Fruit fly (Drosophila melanogaster) whole organism, embryonic: ENCODE results near the gene CG9173.
A peak's percentile ranks its signal among the peaks of the same experiment; 100 is the strongest.

Experiments used
- Adf1 ChIP-seq: fragments of 200-800 bp; sonication (Bioruptor generic); IDR thresholded peaks from 2 replicates; pipeline ENCODE4 v1.3.6; 2022; ENCODE audit warnings: missing biosample characterization, missing genetic modification characterization
- Atf6 ChIP-seq: fragments of 200-800 bp; sonication (Bioruptor generic); IDR thresholded peaks from 2 replicates; pipeline ENCODE4 v1.3.6; 2022; ENCODE audit warnings: missing biosample characterization, missing genetic modification characterization
- Awh ChIP-seq: fragments of 200-800 bp; sonication (Bioruptor generic); IDR thresholded peaks from 2 replicates; pipeline ENCODE4, ENCODE4 v1.3.6; 2022; ENCODE audit warnings: missing biosample characterization, missing genetic modification characterization
- CG10147 ChIP-seq: fragments of 200-800 bp; sonication (Bioruptor generic); optimal IDR thresholded peaks from 2 replicates; lab custom pipeline; 2019; ENCODE audit warnings: missing biosample characterization, mild to moderate bottlenecking, missing genetic modification characterization, moderate library complexity
- CG10959 ChIP-seq: fragments of 200-800 bp; sonication (Bioruptor generic); IDR thresholded peaks from 2 replicates; pipeline ENCODE4 v1.3.6; 2022; ENCODE audit warnings: missing biosample characterization, missing genetic modification characterization
- CG11093 ChIP-seq: fragments of 200-800 bp; sonication (Bioruptor generic); IDR thresholded peaks from 3 replicates; pipeline ENCODE4 v1.3.6; 2022; ENCODE audit warnings: missing biosample characterization, missing genetic modification characterization
- CG11398 ChIP-seq: fragments of 200-800 bp; sonication (Bioruptor generic); optimal IDR thresholded peaks from 2 replicates; lab custom pipeline; 2016; ENCODE audit warnings: missing biosample characterization, missing genetic modification characterization
- CG11504 ChIP-seq: fragments of 200-800 bp; sonication (Bioruptor generic); optimal IDR thresholded peaks from 3 replicates; lab custom pipeline; 2019; ENCODE audit warnings: missing biosample characterization, mild to moderate bottlenecking, missing genetic modification characterization, moderate library complexity
- CG12391 ChIP-seq: fragments of 200-800 bp; sonication (Bioruptor generic); optimal IDR thresholded peaks from 3 replicates; lab custom pipeline; 2018; ENCODE audit warnings: missing biosample characterization, mild to moderate bottlenecking, missing genetic modification characterization, moderate library complexity
- CG13296 ChIP-seq: fragments of 200-800 bp; sonication (Bioruptor generic); optimal IDR thresholded peaks from 3 replicates; lab custom pipeline; 2018; ENCODE audit warnings: missing biosample characterization, mild to moderate bottlenecking, missing genetic modification characterization
- CG15269 ChIP-seq: fragments of 200-800 bp; sonication (Bioruptor generic); optimal IDR thresholded peaks from 2 replicates; lab custom pipeline; 2018; ENCODE audit warnings: missing biosample characterization, mild to moderate bottlenecking, missing genetic modification characterization, moderate library complexity
- CG15479 ChIP-seq: fragments of 200-800 bp; sonication (Bioruptor generic); optimal IDR thresholded peaks from 3 replicates; lab custom pipeline; 2019; ENCODE audit warnings: missing biosample characterization, mild to moderate bottlenecking, missing genetic modification characterization, moderate library complexity
- CG15696 ChIP-seq: fragments of 200-800 bp; sonication (Bioruptor generic); optimal IDR thresholded peaks from 2 replicates; lab custom pipeline; 2019; ENCODE audit warnings: missing biosample characterization, mild to moderate bottlenecking, missing genetic modification characterization, moderate library complexity
- CG17328 ChIP-seq: fragments of 200-800 bp; sonication (Bioruptor generic); IDR thresholded peaks from 2 replicates; pipeline ENCODE4 v1.3.6; 2022; ENCODE audit warnings: missing biosample characterization, missing genetic modification characterization
- CG31441 ChIP-seq: fragments of 200-800 bp; sonication (Bioruptor generic); IDR thresholded peaks from 2 replicates; pipeline ENCODE4 v1.3.6; 2022; ENCODE audit warnings: missing biosample characterization, missing genetic modification characterization
- CG32767 ChIP-seq: fragments of 200-800 bp; sonication (Bioruptor generic); IDR thresholded peaks from 2 replicates; pipeline ENCODE4 v1.3.6; 2022; ENCODE audit warnings: missing biosample characterization, missing genetic modification characterization
- CG3407 ChIP-seq: fragments of 200-800 bp; sonication (Bioruptor generic); optimal IDR thresholded peaks from 2 replicates; lab custom pipeline; 2018; ENCODE audit warnings: missing biosample characterization, mild to moderate bottlenecking, missing genetic modification characterization
- CG7839 ChIP-seq: fragments of 200-800 bp; sonication (Bioruptor generic); optimal IDR thresholded peaks from 3 replicates; lab custom pipeline; 2018; ENCODE audit warnings: missing biosample characterization, mild to moderate bottlenecking, missing genetic modification characterization, moderate library complexity
- CG8089 ChIP-seq: fragments of 200-800 bp; sonication (Bioruptor generic); optimal IDR thresholded peaks from 3 replicates; lab custom pipeline; 2016; ENCODE audit warnings: missing biosample characterization, missing genetic modification characterization
- CG9609 ChIP-seq: fragments of 200-800 bp; sonication (Bioruptor generic); optimal IDR thresholded peaks from 3 replicates; lab custom pipeline; 2016; ENCODE audit warnings: missing biosample characterization, missing genetic modification characterization
- CG9727 ChIP-seq: fragments of 200-800 bp; sonication (Bioruptor generic); optimal IDR thresholded peaks from 3 replicates; lab custom pipeline; 2017; ENCODE audit warnings: missing biosample characterization, mild to moderate bottlenecking, missing genetic modification characterization
- CG9817 ChIP-seq: fragments of 200-800 bp; sonication (Bioruptor generic); optimal IDR thresholded peaks from 2 replicates; lab custom pipeline; 2018; ENCODE audit warnings: missing biosample characterization, mild to moderate bottlenecking, missing genetic modification characterization, moderate library complexity
- CG9932 ChIP-seq: fragments of 200-800 bp; sonication (Bioruptor generic); IDR thresholded peaks from 2 replicates; pipeline ENCODE4 v1.3.6; 2022; ENCODE audit warnings: missing biosample characterization, missing genetic modification characterization
- CrebB ChIP-seq: fragments of 200-800 bp; sonication (Bioruptor generic); optimal IDR thresholded peaks from 3 replicates; lab custom pipeline; 2018; ENCODE audit warnings: missing biosample characterization, mild to moderate bottlenecking, missing genetic modification characterization
- Doc3 ChIP-seq: fragments of 200-800 bp; sonication (Bioruptor generic); IDR thresholded peaks from 3 replicates; pipeline ENCODE4 v1.3.6; 2022; ENCODE audit warnings: missing biosample characterization, missing genetic modification characterization; ENCODE audit not compliant: partially characterized antibody
- Elba2 ChIP-seq: fragments of 200-800 bp; sonication (Bioruptor generic); optimal IDR thresholded peaks from 3 replicates; lab custom pipeline; 2016; ENCODE audit warnings: missing biosample characterization, missing genetic modification characterization
- Lpt ChIP-seq: fragments of >200 bp; optimal IDR thresholded peaks from 2 replicates; lab custom pipeline; 2018; ENCODE audit warnings: missing biosample characterization, missing genetic modification characterization
- Nf-YB ChIP-seq: fragments of 200-800 bp; sonication (Bioruptor generic); optimal IDR thresholded peaks from 3 replicates; lab custom pipeline; 2019; ENCODE audit warnings: missing biosample characterization, mild to moderate bottlenecking, missing genetic modification characterization, moderate library complexity
- Optix ChIP-seq: fragments of 200-800 bp; sonication (Bioruptor generic); IDR thresholded peaks from 3 replicates; pipeline ENCODE4 v1.3.6; 2022; ENCODE audit warnings: missing biosample characterization, missing genetic modification characterization
- Sox102F ChIP-seq: fragments of 200-800 bp; sonication (Bioruptor generic); optimal IDR thresholded peaks from 2 replicates; lab custom pipeline; 2018; ENCODE audit warnings: missing biosample characterization, mild to moderate bottlenecking, missing genetic modification characterization, moderate library complexity
- Spps ChIP-seq: fragments of 200-800 bp; sonication (Bioruptor generic); optimal IDR thresholded peaks from 2 replicates; lab custom pipeline; 2018; ENCODE audit warnings: missing biosample characterization, mild to moderate bottlenecking, missing genetic modification characterization
- ase ChIP-seq: fragments of 200-800 bp; sonication (Bioruptor generic); IDR thresholded peaks from 3 replicates; pipeline ENCODE4 v1.3.6; 2022; ENCODE audit warnings: missing biosample characterization, missing genetic modification characterization
- bbx ChIP-seq: fragments of 200-800 bp; sonication (Bioruptor generic); IDR thresholded peaks from 2 replicates; pipeline ENCODE4 v1.3.6; 2022; ENCODE audit warnings: missing biosample characterization, missing genetic modification characterization; ENCODE audit not compliant: partially characterized antibody
- caup ChIP-seq: fragments of 200-800 bp; sonication (Bioruptor generic); optimal IDR thresholded peaks from 3 replicates; lab custom pipeline; 2017; ENCODE audit warnings: missing biosample characterization, mild to moderate bottlenecking, missing genetic modification characterization, moderate library complexity; ENCODE audit not compliant: severe bottlenecking
- corto ChIP-seq: fragments of 200-800 bp; sonication (Bioruptor generic); optimal IDR thresholded peaks from 2 replicates; lab custom pipeline; 2016; ENCODE audit warnings: missing biosample characterization, mild to moderate bottlenecking, missing genetic modification characterization, moderate library complexity
- dimm ChIP-seq: fragments of 200-800 bp; sonication (Bioruptor generic); IDR thresholded peaks from 2 replicates; pipeline ENCODE4 v1.3.6; 2022; ENCODE audit warnings: missing biosample characterization, missing genetic modification characterization
- emc ChIP-seq: fragments of 200-800 bp; sonication (Bioruptor generic); optimal IDR thresholded peaks from 2 replicates; lab custom pipeline; 2016; ENCODE audit warnings: missing biosample characterization, missing genetic modification characterization
- gro ChIP-seq: fragments of 200-800 bp; sonication (Bioruptor generic); optimal IDR thresholded peaks from 2 replicates; lab custom pipeline; 2016; ENCODE audit warnings: missing biosample characterization, missing genetic modification characterization
- hth ChIP-seq: fragments of >200 bp; optimal IDR thresholded peaks from 2 replicates; lab custom pipeline; 2017; ENCODE audit warnings: inconsistent platforms
- inv ChIP-seq: fragments of 200-800 bp; sonication (Bioruptor generic); IDR thresholded peaks from 2 replicates; pipeline ENCODE4 v1.3.6; 2022; ENCODE audit warnings: missing biosample characterization, missing genetic modification characterization; ENCODE audit not compliant: partially characterized antibody
- kah ChIP-seq: fragments of 200-800 bp; sonication (Bioruptor generic); optimal IDR thresholded peaks from 2 replicates; lab custom pipeline; 2018; ENCODE audit warnings: missing biosample characterization, mild to moderate bottlenecking, missing genetic modification characterization
- mirr ChIP-seq: fragments of 200-800 bp; sonication (Bioruptor generic); optimal IDR thresholded peaks from 3 replicates; lab custom pipeline; 2018; ENCODE audit warnings: missing biosample characterization, mild to moderate bottlenecking, missing genetic modification characterization
- mld ChIP-seq: fragments of 200-800 bp; sonication (Bioruptor generic); IDR thresholded peaks from 3 replicates; pipeline ENCODE4 v1.3.6; 2022; ENCODE audit warnings: missing biosample characterization, missing genetic modification characterization; ENCODE audit not compliant: partially characterized antibody
- sc ChIP-seq, 3 experiments: fragments of >200 bp in 2 of 3; fragments of 200-800 bp in 1 of 3; sonication (Bioruptor generic) in 1 of 3; optimal IDR thresholded peaks; 2 replicates in 2 of 3; 3 replicates in 1 of 3; lab custom pipeline; 2017; ENCODE audit warnings: mild to moderate bottlenecking in 1 of 3, missing biosample characterization in 1 of 3, missing genetic modification characterization in 1 of 3, missing genetic modification reagents in 1 of 3
- shn ChIP-seq: fragments of 200-800 bp; sonication (Bioruptor generic); optimal IDR thresholded peaks from 3 replicates; lab custom pipeline; 2016; ENCODE audit warnings: missing biosample characterization, missing genetic modification characterization
- slp2 ChIP-seq: fragments of 200-800 bp; sonication (Bioruptor generic); optimal IDR thresholded peaks from 2 replicates; lab custom pipeline; 2016; ENCODE audit warnings: missing biosample characterization, missing genetic modification characterization
- sob ChIP-seq: fragments of 200-800 bp; sonication (Bioruptor generic); IDR thresholded peaks from 2 replicates; pipeline ENCODE4 v1.3.6; 2022; ENCODE audit warnings: missing biosample characterization, missing genetic modification characterization
- stwl ChIP-seq: fragments of 200-800 bp; sonication (Bioruptor generic); optimal IDR thresholded peaks from 3 replicates; lab custom pipeline; 2018; ENCODE audit warnings: missing biosample characterization, mild to moderate bottlenecking, missing genetic modification characterization, moderate library complexity

Gene CG9173

DNA sequence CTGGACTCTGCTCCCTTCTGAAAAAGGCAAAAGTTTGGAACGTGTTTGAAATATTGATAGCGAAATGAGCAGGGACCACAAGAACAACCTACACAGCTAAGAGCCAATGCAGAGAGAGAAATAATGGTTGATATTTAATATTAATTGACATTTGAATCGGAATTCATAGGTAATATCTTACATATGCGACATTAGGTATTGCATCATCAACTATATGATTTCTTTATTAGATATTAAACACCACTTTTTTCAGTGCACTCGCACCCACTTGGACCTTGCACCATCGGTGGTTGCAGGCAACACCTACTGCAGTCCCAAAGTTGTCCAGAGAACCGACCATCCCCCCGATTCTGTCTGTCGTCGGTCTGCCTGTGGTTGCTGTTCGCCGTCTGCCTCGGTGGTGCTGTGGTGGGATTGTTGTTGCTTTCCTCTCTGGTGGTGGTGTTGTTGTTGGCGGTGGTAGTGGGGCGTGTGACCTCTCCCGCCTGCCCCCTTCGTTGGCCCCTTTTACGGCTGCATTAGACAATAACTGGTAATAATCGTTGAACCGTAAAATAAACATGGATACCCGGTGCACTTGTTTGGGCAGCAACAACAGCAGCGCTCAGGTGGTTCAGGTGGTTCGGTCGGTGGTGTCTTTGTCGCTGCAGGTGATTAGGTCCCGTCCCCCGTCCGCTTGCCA is 44.3 kb downstream of the CG9173 start (continued):
- TF ChIP-seq ase (GFP tag; lab: Robert Waterston, UW) (peak; percentile 37; the same call in 1 of the 3 replicates), shn (GFP tag; lab: Kevin White, UChicago) (no peak), Awh (peak; percentile 77), caup (peak; percentile 21), CG11398 (no peak), Adf1 (no peak), CG32767 (GFP tag; lab: Robert Waterston, UW) (peak; percentile 53; the same call in 1 of the 2 replicates), mld (GFP tag; lab: Robert Waterston, UW) (no peak), CG10959 (peak; percentile 72), CG7839 (tag; lab: Kevin White, UChicago) (peak; percentile 58), bbx (GFP tag; lab: Robert Waterston, UW) (no peak), CG17328 (GFP tag; lab: Robert Waterston, UW) (peak; percentile 80), slp2 (GFP tag; lab: Kevin White, UChicago) (peak; percentile 20), sc (optimal IDR thresholded peaks at IDR 0.05; lab: Kevin White, UChicago) (no peak), sc (GFP tag; optimal IDR thresholded peaks at IDR 0.05; lab: Kevin White, UChicago) (peak; percentile 52), Optix (peak; percentile 57; the same call in 1 of the 3 replicates), CrebB (tag; lab: Kevin White, UChicago) (peak; percentile 45), CG11093 (GFP tag; lab: Robert Waterston, UW) (peak; percentile 43; the same call in 1 of the 3 replicates), CG9932 (GFP tag; lab: Robert Waterston, UW) (0 out of 2 replicates have a peak, but pooled peaks have one; percentile 16), corto (peak; percentile 23), CG8089 (GFP tag; lab: Kevin White, UChicago) (peak; percentile 11), CG15479 (GFP tag; lab: Kevin White, UChicago) (no peak), inv (GFP tag; lab: Robert Waterston, UW) (no peak), kah (GFP tag; lab: Kevin White, UChicago) (peak; percentile 21), dimm (peak; percentile 11; the same call in 1 of the 2 replicates), stwl (peak; percentile 11), Atf6 (GFP tag; lab: Robert Waterston, UW) (peak; percentile 11; the same call in 1 of the 2 replicates), CG11504 (tag; lab: Kevin White, UChicago) (peak; percentile 60), emc (GFP tag; lab: Kevin White, UChicago) (no peak), sob (GFP tag; lab: Robert Waterston, UW) (peak; percentile 53; the same call in 1 of the 2 replicates), hth (lab: Kevin White, UChicago) (no peak), Lpt (GFP tag; lab: Kevin White, UChicago) (no peak), CG9817 (tag; lab: Kevin White, UChicago) (peak; percentile 38), CG10147 (GFP tag; lab: Kevin White, UChicago) (no peak), CG15269 (tag; lab: Kevin White, UChicago) (peak; percentile 39), Doc3 (no peak), Sox102F (GFP tag; lab: Kevin White, UChicago) (peak; percentile 65), Spps (peak; percentile 60), gro (GFP tag; lab: Kevin White, UChicago) (no peak), Nf-YB (GFP tag; lab: Kevin White, UChicago) (peak; percentile 41), CG3407 (GFP tag; lab: Kevin White, UChicago) (peak; percentile 51), CG15696 (tag; lab: Kevin White, UChicago) (peak; percentile 40), CG9727 (peak; percentile 80), CG12391 (tag; lab: Kevin White, UChicago) (peak; percentile 78), CG13296 (GFP tag; lab: Kevin White, UChicago) (no peak), mirr (GFP tag; lab: Kevin White, UChicago) (no peak), CG9609 (GFP tag; lab: Kevin White, UChicago) (peak; percentile 44), Elba2 (GFP tag; lab: Kevin White, UChicago) (no peak), CG31441 (GFP tag; lab: Robert Waterston, UW) (peak; percentile 54)
